Worm (Caenorhabditis elegans) whole organism, L4 larva: Measurements from ENCODE around the gene sre-32.

Experiments used
- F10B5.3 ChIP-seq: sonication (generic microtip); optimal IDR thresholded peaks from 2 replicates; lab custom pipeline; 2016; ENCODE audit warnings: mild to moderate bottlenecking, missing genetic modification characterization, missing compliant biosample characterization
- F44E2.7 ChIP-seq: fragments of 200-800 bp; sonication (Bioruptor generic); IDR thresholded peaks from 2 replicates; pipeline ENCODE4 v2.1.2; 2022; ENCODE audit warnings: missing genetic modification characterization, missing compliant biosample characterization
- F49E8.2 ChIP-seq: sonication (generic microtip); optimal IDR thresholded peaks from 2 replicates; lab custom pipeline; 2016; ENCODE audit warnings: missing compliant biosample characterization, mild to moderate bottlenecking, missing genetic modification characterization, borderline replicate concordance
- R02D3.7 ChIP-seq: fragments of 150-350 bp; sonication (generic microtip); optimal IDR thresholded peaks from 3 replicates; lab custom pipeline; 2014; ENCODE audit warnings: missing biosample characterization, missing genetic modification characterization
- T20F7.1 ChIP-seq: fragments of 200-800 bp; sonication (Bioruptor generic); optimal IDR thresholded peaks from 2 replicates; lab custom pipeline; 2018; ENCODE audit warnings: mild to moderate bottlenecking, missing genetic modification characterization, missing compliant biosample characterization
- Y48G9A.11 ChIP-seq: fragments of 200-800 bp; sonication (Bioruptor generic); IDR thresholded peaks from 2 replicates; pipeline ENCODE4 v1.3.6; 2022; ENCODE audit warnings: missing genetic modification reagents, missing genetic modification characterization, missing compliant biosample characterization
- Y75B8A.6 ChIP-seq: fragments of 200-800 bp; sonication (Bioruptor generic); IDR thresholded peaks from 2 replicates; pipeline ENCODE4 v1.3.6; 2022; ENCODE audit warnings: missing genetic modification reagents, missing genetic modification characterization, missing compliant biosample characterization
- ZK546.5 ChIP-seq, 2 experiments: sonication (generic microtip); optimal IDR thresholded peaks; 2 replicates each; lab custom pipeline; 2017; ENCODE audit warnings: missing biosample characterization in 2 of 2, missing genetic modification characterization in 2 of 2
- attf-4 ChIP-seq: sonication (generic microtip); optimal IDR thresholded peaks from 3 replicates; lab custom pipeline; 2017; ENCODE audit warnings: missing biosample characterization, missing genetic modification characterization
- cey-2 ChIP-seq: sonication (generic microtip); optimal IDR thresholded peaks from 3 replicates; lab custom pipeline; 2017; ENCODE audit warnings: missing genetic modification characterization, mild to moderate bottlenecking, missing compliant biosample characterization, antibody characterized with exemption, borderline replicate concordance; ENCODE audit not compliant: insufficient read depth
- daf-16 ChIP-seq, 3 experiments: sonication (generic microtip); optimal IDR thresholded peaks; 2 replicates each; lab custom pipeline; 2016 to 2017; ENCODE audit warnings: missing genetic modification characterization in 3 of 3, missing genetic modification reagents in 3 of 3, mild to moderate bottlenecking in 2 of 3, missing compliant biosample characterization in 2 of 3, missing biosample characterization in 1 of 3, moderate library complexity in 1 of 3
- dmd-8 ChIP-seq: fragments of 200-800 bp; sonication (Bioruptor generic); IDR thresholded peaks from 2 replicates; pipeline ENCODE4 v1.3.6; 2022; ENCODE audit warnings: missing genetic modification characterization, missing compliant biosample characterization
- dpl-1 ChIP-seq: fragments of 150-350 bp; optimal IDR thresholded peaks from 2 replicates; lab custom pipeline; 2014; ENCODE audit warnings: missing biosample characterization, missing genetic modification reagents, missing genetic modification characterization
- gei-8 ChIP-seq: fragments of 200-800 bp; sonication (Bioruptor generic); optimal IDR thresholded peaks from 2 replicates; lab custom pipeline; 2018; ENCODE audit warnings: mild to moderate bottlenecking, missing genetic modification characterization, missing compliant biosample characterization
- hif-1 ChIP-seq, 2 experiments: sonication (generic microtip); optimal IDR thresholded peaks; 2 replicates each; lab custom pipeline; 2016 to 2017; ENCODE audit warnings: missing compliant biosample characterization in 2 of 2, missing genetic modification characterization in 2 of 2, missing genetic modification reagents in 2 of 2, missing genotype in 2 of 2, mild to moderate bottlenecking in 1 of 2
- hmg-1.1 ChIP-seq: fragments of 200-800 bp; sonication (Bioruptor generic); IDR thresholded peaks from 2 replicates; pipeline ENCODE4 v1.3.6; 2022; ENCODE audit warnings: missing genetic modification reagents, missing genetic modification characterization, missing compliant biosample characterization
- lim-7 ChIP-seq: fragments of 200-800 bp; sonication (Bioruptor generic); IDR thresholded peaks from 2 replicates; pipeline ENCODE4 v1.3.6; 2022; ENCODE audit warnings: missing genetic modification characterization, missing compliant biosample characterization
- lin-1 ChIP-seq: fragments of 200-800 bp; sonication (Bioruptor generic); IDR thresholded peaks from 2 replicates; pipeline ENCODE4 v1.3.6; 2022; ENCODE audit warnings: missing genetic modification reagents, missing genetic modification characterization, missing compliant biosample characterization
- lir-3 ChIP-seq: sonication (generic microtip); optimal IDR thresholded peaks from 2 replicates; lab custom pipeline; 2016; ENCODE audit warnings: mild to moderate bottlenecking, missing genetic modification characterization, missing compliant biosample characterization
- lsy-2 ChIP-seq, 2 experiments: fragments of 150-350 bp in 1 of 2; sonication (generic microtip) in 1 of 2; optimal IDR thresholded peaks; 2 replicates each; lab custom pipeline; 2014 to 2017; ENCODE audit warnings: missing biosample characterization in 2 of 2, missing genetic modification characterization in 2 of 2
- madf-9 ChIP-seq: fragments of 200-800 bp; sonication (Bioruptor generic); conservative IDR thresholded peaks from 2 replicates; pipeline ENCODE4 v1.3.6; 2022; ENCODE audit warnings: missing genetic modification reagents, missing genetic modification characterization, missing compliant biosample characterization
- mep-1 ChIP-seq: fragments of 150-350 bp; sonication (generic microtip); optimal IDR thresholded peaks from 3 replicates; lab custom pipeline; 2014; ENCODE audit warnings: missing biosample characterization, missing genetic modification characterization
- mes-2 ChIP-seq: sonication (generic microtip); optimal IDR thresholded peaks from 2 replicates; lab custom pipeline; 2016; ENCODE audit warnings: missing genotype, mild to moderate bottlenecking, missing genetic modification characterization, missing compliant biosample characterization; ENCODE audit not compliant: poor library complexity, severe bottlenecking
- nhr-102 ChIP-seq: sonication (generic microtip); optimal IDR thresholded peaks from 2 replicates; lab custom pipeline; 2016; ENCODE audit warnings: mild to moderate bottlenecking, missing genetic modification characterization, moderate library complexity, missing compliant biosample characterization
- nhr-111 ChIP-seq: fragments of 200-800 bp; sonication (Bioruptor generic); optimal IDR thresholded peaks from 2 replicates; lab custom pipeline; 2018; ENCODE audit warnings: mild to moderate bottlenecking, missing genetic modification characterization, missing compliant biosample characterization
- nhr-25 ChIP-seq: sonication (generic microtip); optimal IDR thresholded peaks from 2 replicates; lab custom pipeline; 2017; ENCODE audit warnings: missing genetic modification characterization, mild to moderate bottlenecking, missing compliant biosample characterization, antibody characterized with exemption, moderate library complexity, borderline replicate concordance; ENCODE audit not compliant: insufficient read depth
- nhr-28 ChIP-seq: fragments of 150-350 bp; optimal IDR thresholded peaks from 2 replicates; lab custom pipeline; 2014; ENCODE audit warnings: missing biosample characterization, missing genetic modification characterization
- nhr-42 ChIP-seq: fragments of 200-800 bp; sonication (Bioruptor generic); IDR thresholded peaks from 2 replicates; pipeline ENCODE4 v1.3.6; 2022; ENCODE audit warnings: missing genetic modification characterization, missing compliant biosample characterization
- nhr-48 ChIP-seq: sonication (generic microtip); optimal IDR thresholded peaks from 2 replicates; lab custom pipeline; 2016; ENCODE audit warnings: mild to moderate bottlenecking, missing genetic modification characterization, missing compliant biosample characterization
- nhr-6 ChIP-seq: fragments of 150-350 bp; optimal IDR thresholded peaks from 2 replicates; lab custom pipeline; 2014; ENCODE audit warnings: missing biosample characterization, missing genetic modification characterization
- pha-4 ChIP-seq, 2 experiments: fragments of 150-350 bp in 1 of 2; fragments of 200-800 bp in 1 of 2; sonication (Bioruptor generic) in 1 of 2; IDR thresholded peaks in 1 of 2; optimal IDR thresholded peaks in 1 of 2; 2 replicates each; pipeline versions ENCODE4 v1.3.6 to Lab custom; 2014 to 2022; ENCODE audit warnings: missing genetic modification characterization in 2 of 2, missing genetic modification reagents in 2 of 2, missing biosample characterization in 1 of 2, missing compliant biosample characterization in 1 of 2
- php-3 ChIP-seq: fragments of 200-800 bp; sonication (Bioruptor generic); IDR thresholded peaks from 2 replicates; pipeline ENCODE4 v1.3.6; 2022; ENCODE audit warnings: missing genetic modification reagents, missing genetic modification characterization, missing compliant biosample characterization
- sdz-12 ChIP-seq: fragments of 200-800 bp; sonication (Bioruptor generic); optimal IDR thresholded peaks from 2 replicates; lab custom pipeline; 2018; ENCODE audit warnings: mild to moderate bottlenecking, missing genetic modification characterization, missing compliant biosample characterization
- tag-97 ChIP-seq: fragments of 200-800 bp; sonication (Bioruptor generic); IDR thresholded peaks from 2 replicates; pipeline ENCODE4 v1.3.6; 2022; ENCODE audit warnings: missing genetic modification characterization, missing compliant biosample characterization
- unc-62 ChIP-seq, 3 experiments: fragments of 150-350 bp in 1 of 3; sonication (generic microtip); optimal IDR thresholded peaks in 2 of 3; peaks in 1 of 3; 1 replicate in 1 of 3; 2 replicates in 2 of 3; lab custom pipeline; 2014 to 2017; ENCODE audit warnings: missing biosample characterization in 3 of 3, missing genetic modification characterization in 3 of 3, missing genetic modification reagents in 3 of 3, missing genotype in 1 of 3
- vab-7 ChIP-seq: fragments of 200-800 bp; sonication (Bioruptor generic); IDR thresholded peaks from 2 replicates; pipeline ENCODE4 v1.3.6; 2022; ENCODE audit warnings: missing genetic modification reagents, missing genetic modification characterization, missing compliant biosample characterization
- zag-1 ChIP-seq: fragments of 150-350 bp; optimal IDR thresholded peaks from 2 replicates; lab custom pipeline; 2014; ENCODE audit warnings: missing biosample characterization, missing genetic modification characterization
- zfp-2 ChIP-seq: sonication (generic microtip); optimal IDR thresholded peaks from 2 replicates; lab custom pipeline; 2016; ENCODE audit warnings: mild to moderate bottlenecking, missing genetic modification characterization, missing compliant biosample characterization
- zfp-3 ChIP-seq: fragments of 200-800 bp; sonication (Bioruptor generic); conservative IDR thresholded peaks from 2 replicates; pipeline ENCODE4 v1.3.6; 2022; ENCODE audit warnings: missing genetic modification reagents, missing genetic modification characterization, missing compliant biosample characterization
- zip-2 ChIP-seq: fragments of 150-350 bp; optimal IDR thresholded peaks from 2 replicates; lab custom pipeline; 2014; ENCODE audit warnings: missing biosample characterization, missing genetic modification characterization

The sre-32 gene

DNA sequence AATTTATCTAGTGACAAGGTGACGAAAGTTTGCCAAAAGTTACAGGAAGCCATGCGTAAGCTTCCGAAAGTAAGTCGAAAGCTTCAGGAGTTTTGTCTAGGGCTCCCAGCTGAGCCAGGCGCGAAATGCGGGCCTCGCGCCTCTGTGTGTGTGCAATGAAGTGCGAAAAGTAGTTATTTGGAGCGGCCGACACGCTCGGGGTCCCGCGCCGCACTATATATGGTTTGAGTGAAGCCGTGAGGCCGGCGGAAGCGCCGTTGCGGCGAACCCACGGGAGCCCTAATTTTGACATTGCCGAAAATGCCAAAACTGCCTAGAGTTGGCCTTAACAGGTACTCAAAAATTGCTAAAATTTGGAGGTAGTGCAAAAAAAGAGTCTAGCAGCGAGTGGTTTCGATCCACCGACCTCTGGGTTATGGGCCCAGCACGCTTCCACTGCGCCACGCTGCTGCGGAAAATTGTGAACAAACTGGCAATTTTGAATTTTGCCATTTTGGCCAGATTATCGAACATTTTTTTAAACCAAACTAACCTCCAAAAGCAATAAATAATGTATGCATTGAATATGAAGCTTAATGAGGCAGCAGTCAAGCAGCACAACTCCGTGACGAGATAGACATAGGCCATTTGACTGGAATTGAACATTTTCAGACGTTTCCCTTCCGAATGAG is 21.2 kb downstream of the sre-32 start (continued):
- TF ChIP-seq nhr-48 (tag; lab: Kevin White, UChicago), result no peak
- TF ChIP-seq zip-2 (tag; lab: Kevin White, UChicago), result no peak
- TF ChIP-seq nhr-102 (tag; lab: Kevin White, UChicago), result no peak
- peak; percentile 63; the same call in 1 of the 2 replicates for TF ChIP-seq lim-7 (GFP tag; lab: Robert Waterston, UW)

DNA sequence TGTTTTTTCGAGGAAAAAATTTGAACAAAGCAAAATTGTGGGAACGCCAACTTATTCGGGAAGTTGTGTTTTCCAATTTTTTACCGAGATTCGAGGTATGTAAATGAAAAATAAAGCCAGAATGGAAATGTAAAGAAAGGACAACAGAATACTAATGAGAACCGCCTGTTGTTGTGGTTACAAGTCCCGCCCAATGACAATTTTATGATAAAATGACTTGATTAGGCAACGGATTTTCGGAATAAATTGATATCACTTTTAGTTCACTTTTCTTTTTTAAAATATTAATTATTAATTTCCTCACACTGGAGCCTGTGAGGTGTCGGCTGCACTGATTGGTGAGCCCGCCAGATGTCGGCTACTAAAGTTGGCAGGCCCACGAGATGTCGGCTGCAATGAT is 24.2 kb downstream of the sre-32 start, which contains the start of gene dct-12:
Gene dct-12 (minus strand): TSS at position 101 of the 400 bp plus-strand sequence.
- TF ChIP-seq T20F7.1 (GFP tag; lab: Kevin White, UChicago) (no peak), unc-62 (GFP tag; optimal IDR thresholded peaks at IDR 0.05 in 1 of 2; lab: Kevin White, UChicago) (peak in 1 of 2 experiments; percentile 70), unc-62 (tag; optimal IDR thresholded peaks at IDR 0.05; lab: Kevin White, UChicago) (no peak), attf-4 (tag; lab: Kevin White, UChicago) (no peak), nhr-42 (GFP tag; lab: Robert Waterston, UW) (no peak), R02D3.7 (tag; lab: Kevin White, UChicago) (no peak), Y48G9A.11 (GFP tag; lab: Robert Waterston, UW) (no peak)

DNA sequence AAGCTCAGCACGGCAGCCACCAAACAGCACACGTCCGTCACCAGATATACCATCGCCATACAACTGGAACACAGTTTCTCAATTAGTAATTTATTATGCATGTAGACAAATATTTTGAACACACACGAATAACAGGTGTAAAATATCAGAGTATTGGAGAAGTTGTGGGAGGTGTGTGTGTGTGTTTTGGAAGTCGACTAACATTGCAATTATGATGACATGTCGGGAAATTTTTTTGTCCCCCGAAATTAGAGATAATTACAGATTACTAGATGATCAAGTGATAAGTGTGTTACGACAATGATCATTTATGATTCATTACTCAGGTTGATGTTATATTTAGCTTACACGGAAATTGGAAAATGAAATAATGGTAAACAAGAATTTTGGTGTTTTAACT is 26.8 kb downstream of the sre-32 start, which contains the start of gene Y57A10C.8:
Gene Y57A10C.8 (minus strand): TSS at position 101 of the 400 bp plus-strand sequence.
- TF ChIP-seq unc-62 (GFP tag; optimal IDR thresholded peaks at IDR 0.05 in 1 of 2; lab: Kevin White, UChicago), result peak in 1 of 2 experiments; percentile 8
- TF ChIP-seq unc-62 (tag; optimal IDR thresholded peaks at IDR 0.05; lab: Kevin White, UChicago), result no peak
- no peak for TF ChIP-seq php-3

DNA sequence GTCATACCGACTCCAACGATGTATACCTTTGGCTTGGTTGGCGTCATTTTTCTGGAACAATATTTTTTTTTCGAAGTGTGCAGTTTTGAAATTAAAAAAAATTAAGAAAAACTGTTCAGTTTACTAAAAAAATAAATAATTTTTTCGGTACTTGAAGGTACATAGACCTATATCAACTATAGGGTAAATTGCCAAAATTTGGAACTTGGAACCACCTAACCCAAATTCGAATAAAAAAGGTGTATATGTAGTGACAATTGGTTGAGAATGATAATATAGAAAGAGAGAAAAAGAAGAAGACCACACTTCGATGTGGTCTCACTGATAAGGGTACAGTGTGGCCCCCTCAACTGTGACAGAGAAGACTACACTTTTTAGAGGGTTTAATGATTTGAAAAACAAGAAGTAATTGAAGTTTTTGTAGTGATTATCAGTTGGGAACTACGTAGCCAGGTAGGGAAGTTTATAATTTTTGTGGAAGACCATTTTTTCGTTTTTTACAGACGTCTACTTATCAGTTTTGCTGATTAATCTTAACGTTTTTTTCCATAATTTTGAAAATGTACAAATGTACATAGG is 30.8 kb downstream of the sre-32 start, which contains the start of gene daf-22:
Gene daf-22 (minus strand): TSS at position 51 of the 579 bp plus-strand sequence.
- TF ChIP-seq zfp-3 (GFP tag; lab: Robert Waterston, UW), result no peak
- TF ChIP-seq zag-1 (tag; lab: Kevin White, UChicago), result no peak
- no peak for TF ChIP-seq F49E8.2
- no peak for TF ChIP-seq gei-8 (GFP tag; lab: Kevin White, UChicago)
- TF ChIP-seq cey-2 (tag; lab: Kevin White, UChicago), result peak; percentile 40
- TF ChIP-seq F44E2.7 (GFP tag; lab: Robert Waterston, UW), result no peak
- peak; percentile 45 for TF ChIP-seq mes-2 (tag; lab: Kevin White, UChicago)
- no peak for TF ChIP-seq hif-1 (tag; optimal IDR thresholded peaks at IDR 0.05; lab: Kevin White, UChicago)
- TF ChIP-seq sdz-12 (GFP tag; lab: Kevin White, UChicago), result no peak
- TF ChIP-seq zfp-2 (tag; lab: Kevin White, UChicago), result no peak
- no peak for TF ChIP-seq dpl-1 (GFP tag; lab: Kevin White, UChicago)
- TF ChIP-seq lsy-2 (tag; optimal IDR thresholded peaks at IDR 0.05; lab: Kevin White, UChicago), result peak in 1 of 2 experiments; percentile 40
- TF ChIP-seq daf-16 (GFP tag; optimal IDR thresholded peaks at IDR 0.05; lab: Kevin White, UChicago), result no peak
- peak; percentile 75 for TF ChIP-seq daf-16 (tag; optimal IDR thresholded peaks at IDR 0.05; lab: Kevin White, UChicago)
- TF ChIP-seq pha-4 (GFP tag; IDR thresholded peaks at IDR 0.05; lab: Robert Waterston, UW), result no peak
- no peak for TF ChIP-seq pha-4 (tag; optimal IDR thresholded peaks at IDR 0.05; lab: Kevin White, UChicago)
- TF ChIP-seq lim-7 (GFP tag; lab: Robert Waterston, UW), result no peak
- no peak for TF ChIP-seq vab-7 (GFP tag; lab: Robert Waterston, UW)
- TF ChIP-seq lin-1, result no peak
- no peak for TF ChIP-seq hmg-1.1 (GFP tag; lab: Robert Waterston, UW)
- no peak for TF ChIP-seq lir-3 (tag; lab: Kevin White, UChicago)
- no peak for TF ChIP-seq dmd-8
- TF ChIP-seq nhr-25 (tag; lab: Kevin White, UChicago), result no peak
- no peak for TF ChIP-seq madf-9
- TF ChIP-seq nhr-6 (tag; lab: Kevin White, UChicago), result peak; percentile 36
- TF ChIP-seq Y75B8A.6 (GFP tag; lab: Robert Waterston, UW), result no peak
- TF ChIP-seq nhr-28 (tag; lab: Kevin White, UChicago), result peak; percentile 100
- no peak for TF ChIP-seq tag-97 (GFP tag; lab: Robert Waterston, UW)
- no peak for TF ChIP-seq F10B5.3
- TF ChIP-seq mep-1, result peak; percentile 53
- TF ChIP-seq ZK546.5 (tag; optimal IDR thresholded peaks at IDR 0.05; lab: Kevin White, UChicago), result no peak
- no peak for TF ChIP-seq nhr-111 (GFP tag; lab: Kevin White, UChicago)
